Worm (Caenorhabditis elegans) whole organism, young adult: ENCODE measurements around the gene F58D12.1.
"Not testable (repeated sequence)": the region's sequence is repeated elsewhere in the genome, so short reads cannot be mapped to it uniquely, and the experiment has no call there.

Source experiments
- B0019.2 ChIP-seq: fragments of 200-800 bp; sonication (Bioruptor generic); conservative IDR thresholded peaks from 2 replicates; pipeline ENCODE4 v1.3.6; 2022; ENCODE audit warnings: missing genetic modification reagents, missing genetic modification characterization, missing compliant biosample characterization
- C06A6.2 ChIP-seq: fragments of 200-800 bp; sonication (Bioruptor generic); conservative IDR thresholded peaks from 2 replicates; pipeline ENCODE4 v1.3.6; 2022; ENCODE audit warnings: missing genetic modification characterization, missing compliant biosample characterization
- F33H1.4 ChIP-seq: fragments of 200-800 bp; sonication (Bioruptor generic); IDR thresholded peaks from 2 replicates; pipeline ENCODE4 v1.3.6; 2022; ENCODE audit warnings: missing genetic modification reagents, missing genetic modification characterization, missing compliant biosample characterization
- F37B4.10 ChIP-seq: fragments of 200-800 bp; sonication (Bioruptor generic); IDR thresholded peaks from 2 replicates; pipeline ENCODE4 v1.3.6; 2022; ENCODE audit warnings: missing genetic modification characterization, missing compliant biosample characterization
- F39B2.1 ChIP-seq: fragments of 200-800 bp; sonication (Bioruptor generic); IDR thresholded peaks from 2 replicates; pipeline ENCODE4 v1.3.6; 2022; ENCODE audit warnings: missing genetic modification reagents, missing genetic modification characterization, missing compliant biosample characterization
- F57A8.1 ChIP-seq: fragments of 200-800 bp; sonication (Bioruptor generic); optimal IDR thresholded peaks from 2 replicates; lab custom pipeline; 2018; ENCODE audit warnings: mild to moderate bottlenecking, missing genetic modification characterization, moderate library complexity, missing compliant biosample characterization
- Y53G8AR.9 ChIP-seq: fragments of 200-800 bp; sonication (Bioruptor generic); conservative IDR thresholded peaks from 2 replicates; pipeline ENCODE4 v1.3.6; 2022; ENCODE audit warnings: missing genetic modification reagents, missing genetic modification characterization, missing compliant biosample characterization
- Y67H2A.10 ChIP-seq: fragments of 200-800 bp; sonication (Bioruptor generic); conservative IDR thresholded peaks from 2 replicates; pipeline ENCODE4 v1.3.6; 2022; ENCODE audit warnings: missing genetic modification reagents, missing genetic modification characterization, missing compliant biosample characterization
- Y95B8A.8 ChIP-seq: fragments of 200-800 bp; sonication (Bioruptor generic); IDR thresholded peaks from 2 replicates; pipeline ENCODE4 v1.3.6; 2022; ENCODE audit warnings: missing genetic modification reagents, missing genetic modification characterization, missing compliant biosample characterization
- ZK185.1 ChIP-seq: sonication (generic microtip); optimal IDR thresholded peaks from 2 replicates; lab custom pipeline; 2016; ENCODE audit warnings: mild to moderate bottlenecking, missing genetic modification characterization, missing compliant biosample characterization; ENCODE audit not compliant: poor library complexity, severe bottlenecking
- aptf-2 ChIP-seq: fragments of 200-800 bp; sonication (Bioruptor generic); conservative IDR thresholded peaks from 2 replicates; pipeline ENCODE4 v1.3.6; 2022; ENCODE audit warnings: missing genetic modification reagents, missing genetic modification characterization, missing compliant biosample characterization
- aptf-3 ChIP-seq: fragments of 200-800 bp; sonication (Bioruptor generic); IDR thresholded peaks from 2 replicates; pipeline ENCODE4 v1.3.6; 2022; ENCODE audit warnings: missing genetic modification characterization, missing compliant biosample characterization
- attf-6 ChIP-seq: fragments of 200-800 bp; sonication (Bioruptor generic); IDR thresholded peaks from 2 replicates; pipeline ENCODE4 v1.3.6; 2022; ENCODE audit warnings: missing genetic modification reagents, missing genetic modification characterization, missing compliant biosample characterization
- bed-2 ChIP-seq: fragments of 200-800 bp; sonication (Bioruptor generic); IDR thresholded peaks from 2 replicates; pipeline ENCODE4 v1.3.6; 2022; ENCODE audit warnings: missing genetic modification reagents, missing genetic modification characterization, missing compliant biosample characterization
- ccch-3 ChIP-seq: fragments of 200-800 bp; sonication (Bioruptor generic); optimal IDR thresholded peaks from 2 replicates; lab custom pipeline; 2018; ENCODE audit warnings: mild to moderate bottlenecking, missing genetic modification characterization, missing compliant biosample characterization
- cebp-2 ChIP-seq: fragments of 200-800 bp; sonication (Bioruptor generic); IDR thresholded peaks from 2 replicates; pipeline ENCODE4 v1.3.6; 2022; ENCODE audit warnings: missing genetic modification characterization, missing compliant biosample characterization
- ceh-27 ChIP-seq: fragments of 200-800 bp; sonication (Bioruptor generic); optimal IDR thresholded peaks from 2 replicates; lab custom pipeline; 2018; ENCODE audit warnings: mild to moderate bottlenecking, missing genetic modification characterization, moderate library complexity, missing compliant biosample characterization
- ceh-91 ChIP-seq: fragments of 200-800 bp; sonication (Bioruptor generic); IDR thresholded peaks from 2 replicates; pipeline ENCODE4 v1.3.6; 2022; ENCODE audit warnings: missing genetic modification reagents, missing genetic modification characterization, missing compliant biosample characterization
- egl-18 ChIP-seq: fragments of 200-800 bp; sonication (Bioruptor generic); IDR thresholded peaks from 2 replicates; pipeline ENCODE4 v1.3.6; 2022; ENCODE audit warnings: missing genetic modification reagents, missing genetic modification characterization, missing compliant biosample characterization
- egl-44 ChIP-seq: fragments of 200-800 bp; sonication (Bioruptor generic); IDR thresholded peaks from 2 replicates; pipeline ENCODE4 v1.3.6; 2022; ENCODE audit warnings: missing genetic modification reagents, missing genetic modification characterization, missing compliant biosample characterization
- ekl-4 ChIP-seq: fragments of 200-800 bp; sonication (Bioruptor generic); IDR thresholded peaks from 2 replicates; pipeline ENCODE4 v1.3.6; 2022; ENCODE audit warnings: missing genetic modification reagents, missing genetic modification characterization, missing compliant biosample characterization
- gei-17 ChIP-seq: fragments of 200-800 bp; sonication (Bioruptor generic); optimal IDR thresholded peaks from 2 replicates; lab custom pipeline; 2018; ENCODE audit warnings: mild to moderate bottlenecking, missing genetic modification characterization, missing compliant biosample characterization
- hmg-20 ChIP-seq: fragments of 200-800 bp; sonication (Bioruptor generic); IDR thresholded peaks from 2 replicates; pipeline ENCODE4 v1.3.6; 2022; ENCODE audit warnings: missing genetic modification reagents, missing genetic modification characterization, missing compliant biosample characterization
- hrde-1 ChIP-seq: sonication (generic microtip); optimal IDR thresholded peaks from 2 replicates; lab custom pipeline; 2016; ENCODE audit warnings: missing genetic modification characterization, mild to moderate bottlenecking, missing compliant biosample characterization, moderate library complexity, missing genotype, missing genetic modification reagents, borderline replicate concordance
- let-526 ChIP-seq: fragments of 200-800 bp; sonication (Bioruptor generic); IDR thresholded peaks from 2 replicates; pipeline ENCODE4 v1.3.6; 2022; ENCODE audit warnings: missing genetic modification reagents, missing genetic modification characterization, missing compliant biosample characterization
- let-607 ChIP-seq, 2 experiments: fragments of 200-800 bp in 1 of 2; sonication (Bioruptor generic) in 1 of 2; sonication (generic microtip) in 1 of 2; optimal IDR thresholded peaks; 2 replicates each; lab custom pipeline; 2016 to 2018; ENCODE audit warnings: mild to moderate bottlenecking in 2 of 2, missing compliant biosample characterization in 2 of 2, missing genetic modification characterization in 2 of 2, moderate library complexity in 2 of 2, missing genotype in 1 of 2
- lin-26 ChIP-seq: fragments of 200-800 bp; sonication (Bioruptor generic); IDR thresholded peaks from 2 replicates; pipeline ENCODE4 v1.3.6; 2022; ENCODE audit warnings: missing genetic modification reagents, missing genetic modification characterization, missing compliant biosample characterization
- lin-35 ChIP-seq, 3 experiments: fragments of 150-350 bp in 2 of 3; sonication (generic microtip) in 1 of 3; optimal IDR thresholded peaks; 2 replicates each; lab custom pipeline; 2014 to 2018; ENCODE audit warnings: missing biosample characterization in 3 of 3, missing genetic modification characterization in 3 of 3, missing genetic modification reagents in 3 of 3
- lir-1 ChIP-seq: fragments of 200-800 bp; sonication (Bioruptor generic); conservative IDR thresholded peaks from 2 replicates; pipeline ENCODE4 v1.3.6; 2022; ENCODE audit warnings: missing genetic modification reagents, missing genetic modification characterization, missing compliant biosample characterization
- nfyb-1 ChIP-seq: fragments of 200-800 bp; sonication (Bioruptor generic); IDR thresholded peaks from 2 replicates; pipeline ENCODE4 v1.3.6; 2022; ENCODE audit warnings: missing genetic modification reagents, missing genetic modification characterization, missing compliant biosample characterization
- nhr-80 ChIP-seq: sonication (generic microtip); optimal IDR thresholded peaks from 2 replicates; lab custom pipeline; 2016; ENCODE audit warnings: missing genetic modification characterization, missing compliant biosample characterization
- pbrm-1 ChIP-seq: fragments of 200-800 bp; sonication (Bioruptor generic); IDR thresholded peaks from 2 replicates; pipeline ENCODE4 v1.3.6; 2022; ENCODE audit warnings: missing genetic modification reagents, missing genetic modification characterization, missing compliant biosample characterization
- rcor-1 ChIP-seq: fragments of 200-800 bp; sonication (Bioruptor generic); IDR thresholded peaks from 2 replicates; pipeline ENCODE4 v1.3.6; 2022; ENCODE audit warnings: missing genetic modification reagents, missing genetic modification characterization, missing compliant biosample characterization
- rec-8 ChIP-seq, 2 experiments: sonication (generic microtip); optimal IDR thresholded peaks; 2 replicates each; lab custom pipeline; 2016; ENCODE audit warnings: mild to moderate bottlenecking in 2 of 2, missing genetic modification characterization in 2 of 2, missing genetic modification reagents in 2 of 2, missing genotype in 2 of 2, missing biosample characterization in 1 of 2, missing compliant biosample characterization in 1 of 2, moderate library complexity in 1 of 2
- rpc-1 ChIP-seq, 2 experiments: fragments of 150-350 bp in 1 of 2; sonication (generic microtip) in 1 of 2; optimal IDR thresholded peaks; 2 replicates each; lab custom pipeline; 2014 to 2018; ENCODE audit warnings: missing biosample characterization in 1 of 2, missing genetic modification characterization in 1 of 2, missing genetic modification reagents in 1 of 2, missing genotype in 1 of 2
- sea-2 ChIP-seq: fragments of 200-800 bp; sonication (Bioruptor generic); IDR thresholded peaks from 2 replicates; pipeline ENCODE4 v1.3.6; 2022; ENCODE audit warnings: missing genetic modification characterization, missing compliant biosample characterization
- snpc-4 ChIP-seq, 5 experiments: fragments of 150-350 bp in 1 of 5; sonication (generic microtip) in 4 of 5; optimal IDR thresholded peaks; 2 replicates each; lab custom pipeline; 2014 to 2018; ENCODE audit warnings: missing genetic modification characterization in 5 of 5, missing biosample characterization in 3 of 5, antibody characterized with exemption in 2 of 5, mild to moderate bottlenecking in 2 of 5, missing compliant biosample characterization in 2 of 5, missing genotype in 2 of 5, moderate library complexity in 2 of 5, missing genetic modification reagents in 1 of 5
- zfh-2 ChIP-seq: fragments of 200-800 bp; sonication (Bioruptor generic); conservative IDR thresholded peaks from 2 replicates; pipeline ENCODE4 v1.3.6; 2022; ENCODE audit warnings: missing genetic modification reagents, missing genetic modification characterization, missing compliant biosample characterization
- zim-3 ChIP-seq: sonication (generic microtip); optimal IDR thresholded peaks from 2 replicates; lab custom pipeline; 2017; ENCODE audit warnings: mild to moderate bottlenecking, missing genetic modification characterization, moderate library complexity, missing compliant biosample characterization
- ztf-18 ChIP-seq: sonication (generic microtip); optimal IDR thresholded peaks from 2 replicates; lab custom pipeline; 2016; ENCODE audit warnings: missing genotype, mild to moderate bottlenecking, missing genetic modification characterization, missing compliant biosample characterization
- ztf-25 ChIP-seq: fragments of 200-800 bp; sonication (Bioruptor generic); IDR thresholded peaks from 2 replicates; pipeline ENCODE4 v1.3.6; 2022; ENCODE audit warnings: missing genetic modification reagents, missing genetic modification characterization, missing compliant biosample characterization
- ztf-26 ChIP-seq: sonication (generic microtip); optimal IDR thresholded peaks from 2 replicates; lab custom pipeline; 2017; ENCODE audit warnings: missing genetic modification characterization, missing compliant biosample characterization

The F58D12.1 gene

ce11 chrV:14038328-14039084 lies 10.9 kb upstream of the F58D12.1 start, which contains the start of gene vps-39 (continued):
- TF ChIP-seq ztf-18 (tag; lab: Kevin White, UChicago) (peak; percentile 22), C06A6.2 (GFP tag; lab: Robert Waterston, UW) (peak; percentile 99), snpc-4 (tag; optimal IDR thresholded peaks at IDR 0.05; lab: Kevin White, UChicago) (peak in 2 of 4 experiments; percentile 61 to 67), F37B4.10 (GFP tag; lab: Robert Waterston, UW) (0 out of 2 replicates have a peak, but pooled peaks have one; percentile 86), egl-44 (peak; percentile 92), Y67H2A.10 (peak; percentile 91), nhr-80 (tag; lab: Kevin White, UChicago) (peak; percentile 22), rpc-1 (optimal IDR thresholded peaks at IDR 0.05; lab: Kevin White, UChicago) (peak; percentile 23), aptf-3 (GFP tag; lab: Robert Waterston, UW) (peak; percentile 79; the same call in 1 of the 2 replicates), Y95B8A.8 (peak; percentile 96), rcor-1 (peak; percentile 96), ceh-27 (GFP tag; lab: Kevin White, UChicago) (peak; percentile 31), cebp-2 (GFP tag; lab: Robert Waterston, UW) (peak; percentile 83; the same call in 1 of the 2 replicates), let-526 (peak; percentile 57; the same call in 1 of the 2 replicates), ekl-4 (peak; percentile 96), attf-6 (GFP tag; lab: Robert Waterston, UW) (peak; percentile 86), egl-18 (GFP tag; lab: Robert Waterston, UW) (0 out of 2 replicates have a peak, but pooled peaks have one; percentile 35), ZK185.1 (tag; lab: Kevin White, UChicago) (peak; percentile 15), Y53G8AR.9 (GFP tag; lab: Robert Waterston, UW) (peak; percentile 92), lin-26 (GFP tag; lab: Robert Waterston, UW) (peak; percentile 82), nfyb-1 (GFP tag; lab: Robert Waterston, UW) (peak; percentile 97), F39B2.1 (GFP tag; lab: Robert Waterston, UW) (0 out of 2 replicates have a peak, but pooled peaks have one; percentile 46), ztf-25 (GFP tag; lab: Robert Waterston, UW) (peak; percentile 91), sea-2 (GFP tag; lab: Robert Waterston, UW) (peak; percentile 87; the same call in 1 of the 2 replicates), ceh-91 (GFP tag; lab: Robert Waterston, UW) (peak; percentile 97), lir-1 (peak; percentile 69)
- not testable (repeated sequence) for TF ChIP-seq snpc-4 (GFP tag; optimal IDR thresholded peaks at IDR 0.05; lab: Kevin White, UChicago); rpc-1 (tag; optimal IDR thresholded peaks at IDR 0.05; lab: Kevin White, UChicago)
- TF ChIP-seq, all 124 proteins: peak for 61; not testable (repeated sequence) for 63

ce11 chrV:14055097-14055496 lies 5.7 kb downstream of the F58D12.1 start:
- TF ChIP-seq ccch-3 (GFP tag; lab: Kevin White, UChicago) (peak; percentile 92), ekl-4 (peak; percentile 98), zim-3 (peak; percentile 89), aptf-2 (GFP tag; lab: Robert Waterston, UW) (peak; percentile 91), hmg-20 (peak; percentile 91), zfh-2 (GFP tag; lab: Robert Waterston, UW) (peak; percentile 82), rec-8 (tag; optimal IDR thresholded peaks at IDR 0.05; lab: Kevin White, UChicago) (peak; percentile 57 to 79), pbrm-1 (GFP tag; lab: Robert Waterston, UW) (peak; percentile 95), hrde-1 (tag; lab: Kevin White, UChicago) (peak; percentile 8), gei-17 (peak; percentile 72), egl-18 (GFP tag; lab: Robert Waterston, UW) (peak; percentile 95), B0019.2 (GFP tag; lab: Robert Waterston, UW) (0 out of 2 replicates have a peak, but pooled peaks have one; percentile 15), bed-2 (peak; percentile 98), snpc-4 (tag; optimal IDR thresholded peaks at IDR 0.05; lab: Kevin White, UChicago) (peak in 3 of 4 experiments; percentile 48 to 82 (median 77)), let-607 (tag; optimal IDR thresholded peaks at IDR 0.05; lab: Kevin White, UChicago) (peak; percentile 55 to 92), F33H1.4 (GFP tag; lab: Robert Waterston, UW) (peak; percentile 72), F57A8.1 (GFP tag; lab: Kevin White, UChicago) (peak; percentile 34), F39B2.1 (GFP tag; lab: Robert Waterston, UW) (0 out of 2 replicates have a peak, but pooled peaks have one; percentile 42), attf-6 (GFP tag; lab: Robert Waterston, UW) (peak; percentile 58), cebp-2 (GFP tag; lab: Robert Waterston, UW) (0 out of 2 replicates have a peak, but pooled peaks have one; percentile 27), lin-35 (GFP tag; optimal IDR thresholded peaks at IDR 0.05; lab: Kevin White, UChicago) (peak in 2 of 3 experiments; percentile 29 to 84), ztf-26 (tag; lab: Kevin White, UChicago) (peak; percentile 94)
- TF ChIP-seq snpc-4 (GFP tag; optimal IDR thresholded peaks at IDR 0.05; lab: Kevin White, UChicago), result not testable (repeated sequence)
